Fruit fly (Drosophila melanogaster): ENCODE results near the gene Cpr65Eb.

dm6 chr3L:7134818-7135217 is 46.2 kb upstream of the Cpr65Eb start:
- TF ChIP-seq tin (GFP tag; optimal IDR thresholded peaks at IDR 0.05), result no peak
- no peak for TF ChIP-seq CG10654 (GFP tag; optimal IDR thresholded peaks at IDR 0.05)
- no peak for TF ChIP-seq peb (GFP tag; IDR thresholded peaks at IDR 0.05)
- no peak for TF ChIP-seq Asciz (GFP tag; optimal IDR thresholded peaks at IDR 0.05)
- TF ChIP-seq knrl (GFP tag; IDR thresholded peaks at IDR 0.05; ENCODE audit: partially characterized antibody), result no peak
- no peak for TF ChIP-seq pho (GFP tag; optimal IDR thresholded peaks at IDR 0.05)
- TF ChIP-seq h (optimal IDR thresholded peaks at IDR 0.05), result no peak
- TF ChIP-seq psq (GFP tag; optimal IDR thresholded peaks at IDR 0.05), result no peak

Data from whole organism, embryonic.